Fruit fly (Drosophila melanogaster) whole organism, embryonic: ENCODE data around the gene Sec8.

Source experiments
- ATbp ChIP-seq: fragments of 200-800 bp; sonication (Bioruptor generic); optimal IDR thresholded peaks from 2 replicates; lab custom pipeline; 2017; ENCODE audit warnings: missing biosample characterization, mild to moderate bottlenecking, missing genetic modification characterization, missing genetic modification reagents
- Atf6 ChIP-seq: fragments of 200-800 bp; sonication (Bioruptor generic); IDR thresholded peaks from 2 replicates; pipeline ENCODE4 v1.3.6; 2022; ENCODE audit warnings: missing biosample characterization, missing genetic modification characterization
- CG10209 ChIP-seq: fragments of 200-800 bp; sonication (Bioruptor generic); optimal IDR thresholded peaks from 3 replicates; lab custom pipeline; 2017; ENCODE audit warnings: missing biosample characterization, mild to moderate bottlenecking, missing genetic modification characterization, missing genetic modification reagents
- CG10979 ChIP-seq: fragments of 200-800 bp; sonication (Bioruptor generic); optimal IDR thresholded peaks from 2 replicates; lab custom pipeline; 2018; ENCODE audit warnings: missing biosample characterization, mild to moderate bottlenecking, missing genetic modification characterization, moderate library complexity
- CG11085 ChIP-seq: fragments of 200-800 bp; sonication (Bioruptor generic); IDR thresholded peaks from 2 replicates; pipeline ENCODE4 v1.3.6; 2022; ENCODE audit warnings: missing biosample characterization, missing genetic modification characterization
- CG13123 ChIP-seq: fragments of 200-800 bp; sonication (Bioruptor generic); optimal IDR thresholded peaks from 2 replicates; lab custom pipeline; 2016; ENCODE audit warnings: missing biosample characterization, missing genetic modification characterization
- CG13894 ChIP-seq: fragments of 200-800 bp; sonication (Bioruptor generic); optimal IDR thresholded peaks from 3 replicates; lab custom pipeline; 2018; ENCODE audit warnings: missing biosample characterization, mild to moderate bottlenecking, missing genetic modification characterization, moderate library complexity
- CG17328 ChIP-seq: fragments of 200-800 bp; sonication (Bioruptor generic); IDR thresholded peaks from 2 replicates; pipeline ENCODE4 v1.3.6; 2022; ENCODE audit warnings: missing biosample characterization, missing genetic modification characterization
- CG18476 ChIP-seq: fragments of 200-800 bp; sonication (Bioruptor generic); optimal IDR thresholded peaks from 2 replicates; lab custom pipeline; 2016; ENCODE audit warnings: missing biosample characterization, mild to moderate bottlenecking, missing genetic modification characterization
- CG2116 ChIP-seq: fragments of 200-800 bp; sonication (Bioruptor generic); optimal IDR thresholded peaks from 3 replicates; lab custom pipeline; 2018; ENCODE audit warnings: missing biosample characterization, mild to moderate bottlenecking, missing genetic modification characterization
- CG2129 ChIP-seq: fragments of 200-800 bp; sonication (Bioruptor generic); IDR thresholded peaks from 2 replicates; pipeline ENCODE4 v1.3.6; 2022; ENCODE audit warnings: missing biosample characterization, missing genetic modification characterization; ENCODE audit not compliant: partially characterized antibody
- CG30020 ChIP-seq: fragments of 200-800 bp; optimal IDR thresholded peaks from 2 replicates; lab custom pipeline; 2019; ENCODE audit warnings: missing biosample characterization, mild to moderate bottlenecking, missing genetic modification characterization, moderate library complexity
- CG3163 ChIP-seq: fragments of 200-800 bp; sonication (Bioruptor generic); optimal IDR thresholded peaks from 3 replicates; lab custom pipeline; 2016; ENCODE audit warnings: missing biosample characterization, missing genetic modification characterization
- CG32772 ChIP-seq: fragments of 200-800 bp; sonication (Bioruptor generic); IDR thresholded peaks from 2 replicates; pipeline ENCODE4 v1.3.6; 2022; ENCODE audit warnings: missing biosample characterization, missing genetic modification characterization
- CG3281 ChIP-seq: fragments of 200-800 bp; sonication (Bioruptor generic); optimal IDR thresholded peaks from 3 replicates; lab custom pipeline; 2017; ENCODE audit warnings: missing biosample characterization, mild to moderate bottlenecking, missing genetic modification characterization
- CG33557 ChIP-seq: fragments of 200-800 bp; sonication (Bioruptor generic); optimal IDR thresholded peaks from 2 replicates; lab custom pipeline; 2019; ENCODE audit warnings: missing biosample characterization, mild to moderate bottlenecking, missing genetic modification characterization, moderate library complexity
- CG5245 ChIP-seq: fragments of 200-800 bp; sonication (Bioruptor generic); optimal IDR thresholded peaks from 3 replicates; lab custom pipeline; 2016; ENCODE audit warnings: missing biosample characterization, missing genetic modification characterization
- CG5953 ChIP-seq: fragments of 200-800 bp; sonication (Bioruptor generic); IDR thresholded peaks from 2 replicates; pipeline ENCODE4 v1.3.6; 2022; ENCODE audit warnings: missing biosample characterization, missing genetic modification characterization
- CG7372 ChIP-seq: fragments of 200-800 bp; sonication (Bioruptor generic); IDR thresholded peaks from 2 replicates; pipeline ENCODE4 v1.3.6; 2022; ENCODE audit warnings: missing biosample characterization, missing genetic modification characterization
- Dref ChIP-seq: fragments of 200-800 bp; sonication (Bioruptor generic); IDR thresholded peaks from 2 replicates; pipeline ENCODE4 v1.3.6; 2022; ENCODE audit warnings: missing biosample characterization, missing genetic modification characterization
- E2f1 ChIP-seq: fragments of 200-800 bp; sonication (Bioruptor generic); IDR thresholded peaks from 2 replicates; pipeline ENCODE4 v1.3.6; 2022; ENCODE audit warnings: missing biosample characterization, missing genetic modification characterization
- Fer1 ChIP-seq: fragments of 200-800 bp; sonication (Bioruptor generic); optimal IDR thresholded peaks from 2 replicates; lab custom pipeline; 2017; ENCODE audit warnings: missing biosample characterization, mild to moderate bottlenecking, missing genetic modification characterization
- HHEX ChIP-seq: fragments of 200-800 bp; sonication (Bioruptor generic); optimal IDR thresholded peaks from 3 replicates; lab custom pipeline; 2017; ENCODE audit warnings: missing biosample characterization, mild to moderate bottlenecking, missing genetic modification characterization, missing genetic modification reagents
- HmgD ChIP-seq: fragments of 200-800 bp; sonication (Bioruptor generic); optimal IDR thresholded peaks from 3 replicates; lab custom pipeline; 2016; ENCODE audit warnings: missing biosample characterization, missing genetic modification characterization
- Mad ChIP-seq: fragments of 200-800 bp; sonication (Bioruptor generic); optimal IDR thresholded peaks from 2 replicates; lab custom pipeline; 2016; ENCODE audit warnings: missing biosample characterization, missing genetic modification characterization
- NK7.1 ChIP-seq: fragments of 200-800 bp; sonication (Bioruptor generic); optimal IDR thresholded peaks from 3 replicates; lab custom pipeline; 2016; ENCODE audit warnings: missing biosample characterization, missing genetic modification characterization
- Ravus ChIP-seq: fragments of 200-800 bp; sonication (Bioruptor generic); IDR thresholded peaks from 2 replicates; pipeline ENCODE4 v1.3.6; 2022; ENCODE audit warnings: missing biosample characterization, missing genetic modification characterization
- Rfx ChIP-seq: fragments of 200-800 bp; sonication (Bioruptor generic); IDR thresholded peaks from 2 replicates; pipeline ENCODE4 v1.3.6; 2022; ENCODE audit warnings: missing biosample characterization, missing genetic modification characterization
- Taf1 ChIP-seq: fragments of 200-800 bp; sonication (Bioruptor generic); IDR thresholded peaks from 2 replicates; pipeline ENCODE4 v1.3.6; 2022; ENCODE audit warnings: missing biosample characterization, missing genetic modification characterization
- ab ChIP-seq: fragments of 200-800 bp; sonication (Bioruptor generic); optimal IDR thresholded peaks from 2 replicates; lab custom pipeline; 2016; ENCODE audit warnings: missing biosample characterization, missing genetic modification characterization
- al ChIP-seq: fragments of 200-800 bp; sonication (Bioruptor generic); IDR thresholded peaks from 2 replicates; pipeline ENCODE4 v1.3.6; 2022; ENCODE audit warnings: missing biosample characterization, missing genetic modification characterization
- amos ChIP-seq: fragments of 200-800 bp; sonication (Bioruptor generic); IDR thresholded peaks from 2 replicates; pipeline ENCODE4 v1.3.6; 2022; ENCODE audit warnings: missing biosample characterization, missing genetic modification characterization; ENCODE audit not compliant: partially characterized antibody
- ase ChIP-seq: fragments of 200-800 bp; sonication (Bioruptor generic); IDR thresholded peaks from 3 replicates; pipeline ENCODE4 v1.3.6; 2022; ENCODE audit warnings: missing biosample characterization, missing genetic modification characterization
- ash1 ChIP-seq: fragments of 200-800 bp; sonication (Bioruptor generic); optimal IDR thresholded peaks from 2 replicates; lab custom pipeline; 2018; ENCODE audit warnings: missing biosample characterization, mild to moderate bottlenecking, missing genetic modification characterization
- br ChIP-seq: fragments of >200 bp; optimal IDR thresholded peaks from 2 replicates; lab custom pipeline; 2017
- crc ChIP-seq: fragments of 200-800 bp; sonication (Bioruptor generic); optimal IDR thresholded peaks from 2 replicates; lab custom pipeline; 2016; ENCODE audit warnings: missing biosample characterization, missing genetic modification characterization
- danr ChIP-seq: fragments of 200-800 bp; sonication (Bioruptor generic); IDR thresholded peaks from 2 replicates; pipeline ENCODE4 v1.3.6; 2022; ENCODE audit warnings: missing biosample characterization, missing genetic modification characterization
- eve ChIP-seq, 2 experiments: fragments of >200 bp; optimal IDR thresholded peaks; 2 replicates each; lab custom pipeline; 2017; ENCODE audit warnings: missing biosample characterization in 2 of 2, missing genetic modification characterization in 2 of 2
- ftz-f1 ChIP-seq: fragments of 200-800 bp; sonication (Bioruptor generic); optimal IDR thresholded peaks from 2 replicates; lab custom pipeline; 2016; ENCODE audit warnings: missing biosample characterization, missing genetic modification characterization
- gsb ChIP-seq: fragments of 200-800 bp; sonication (Bioruptor generic); IDR thresholded peaks from 2 replicates; pipeline ENCODE4 v1.3.6; 2022; ENCODE audit warnings: missing biosample characterization, missing genetic modification characterization
- ham ChIP-seq: fragments of 200-800 bp; sonication (Bioruptor generic); IDR thresholded peaks from 2 replicates; pipeline ENCODE4 v1.3.6; 2022; ENCODE audit warnings: missing biosample characterization, missing genetic modification characterization
- lab ChIP-seq: fragments of 200-800 bp; sonication (Bioruptor generic); optimal IDR thresholded peaks from 3 replicates; lab custom pipeline; 2017; ENCODE audit warnings: missing biosample characterization, missing genetic modification characterization, mild to moderate bottlenecking, moderate library complexity, missing genetic modification reagents
- nmo ChIP-seq: fragments of 200-800 bp; sonication (Bioruptor generic); optimal IDR thresholded peaks from 2 replicates; lab custom pipeline; 2018; ENCODE audit warnings: missing biosample characterization, mild to moderate bottlenecking, missing genetic modification characterization, moderate library complexity
- odd ChIP-seq: fragments of 200-800 bp; sonication (Bioruptor generic); optimal IDR thresholded peaks from 2 replicates; lab custom pipeline; 2017; ENCODE audit warnings: missing biosample characterization, mild to moderate bottlenecking, missing genetic modification characterization
- p53 ChIP-seq: fragments of 200-800 bp; sonication (Bioruptor generic); optimal IDR thresholded peaks from 2 replicates; lab custom pipeline; 2016; ENCODE audit warnings: missing biosample characterization, missing genetic modification characterization
- pita ChIP-seq: fragments of 200-800 bp; sonication (Bioruptor generic); optimal IDR thresholded peaks from 2 replicates; lab custom pipeline; 2017; ENCODE audit warnings: missing biosample characterization, mild to moderate bottlenecking, missing genetic modification characterization
- rib ChIP-seq: fragments of 200-800 bp; sonication (Bioruptor generic); IDR thresholded peaks from 2 replicates; pipeline ENCODE4 v1.3.6; 2022; ENCODE audit warnings: missing biosample characterization, missing genetic modification characterization
- sens ChIP-seq: fragments of 200-800 bp; sonication (Bioruptor generic); peaks from one replicate; lab custom pipeline; 2016; ENCODE audit warnings: missing biosample characterization, missing genetic modification characterization
- sr ChIP-seq: fragments of 200-800 bp; sonication (Bioruptor generic); IDR thresholded peaks from 3 replicates; pipeline ENCODE4 v1.3.6; 2022; ENCODE audit warnings: missing biosample characterization, missing genetic modification characterization
- ssp ChIP-seq: fragments of 200-800 bp; sonication (Bioruptor generic); IDR thresholded peaks from 2 replicates; pipeline ENCODE4 v1.3.6; 2022; ENCODE audit warnings: missing biosample characterization, missing genetic modification characterization
- tna ChIP-seq: fragments of 200-800 bp; sonication (Bioruptor generic); IDR thresholded peaks from 2 replicates; pipeline ENCODE4 v1.3.6; 2022; ENCODE audit warnings: missing biosample characterization, missing genetic modification characterization; ENCODE audit not compliant: partially characterized antibody

The Sec8 gene

DNA sequence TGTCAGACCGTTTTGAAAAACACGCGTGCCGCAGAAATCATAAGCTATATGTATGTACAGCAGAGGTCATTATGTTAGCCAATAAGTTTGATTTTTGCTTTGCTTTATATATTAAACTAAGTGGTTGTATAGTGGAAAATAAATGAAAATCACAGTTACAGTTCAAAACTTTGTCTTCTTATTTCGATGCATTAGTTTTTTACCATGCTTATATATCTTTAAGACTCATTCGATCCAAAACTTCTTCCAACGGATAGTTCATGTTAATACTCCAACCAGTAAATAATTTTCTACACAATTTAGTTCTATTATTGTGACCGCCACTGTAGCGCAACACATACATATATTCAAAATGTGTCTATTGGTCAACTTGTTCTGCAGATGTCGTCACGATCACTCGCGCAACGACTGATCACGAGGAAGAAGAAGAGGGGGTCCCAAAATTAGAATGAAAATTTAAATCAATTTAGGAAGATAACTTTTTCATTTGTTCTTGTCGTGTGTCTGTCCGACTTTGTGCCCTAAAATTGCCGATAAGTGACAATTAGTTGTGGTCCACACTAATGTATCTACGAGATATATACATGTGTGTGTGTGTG, 53.2 kb downstream of the Sec8 start (continued):
- TF ChIP-seq CG7372 (GFP tag; lab: Robert Waterston, UW) (0 out of 2 replicates have a peak, but pooled peaks have one; percentile 22), CG17328 (GFP tag; lab: Robert Waterston, UW) (peak; percentile 39; the same call in 1 of the 2 replicates), NK7.1 (no peak), CG11085 (no peak), Taf1 (GFP tag; lab: Robert Waterston, UW) (no peak), Rfx (GFP tag; lab: Robert Waterston, UW) (peak; percentile 50; the same call in 1 of the 2 replicates), nmo (GFP tag; lab: Kevin White, UChicago) (peak; percentile 84), CG5953 (GFP tag; lab: Robert Waterston, UW) (no peak), ftz-f1 (GFP tag; lab: Kevin White, UChicago) (no peak), CG30020 (tag; lab: Kevin White, UChicago) (peak; percentile 18), CG13123 (GFP tag; lab: Kevin White, UChicago) (no peak), Atf6 (peak; percentile 55; the same call in 1 of the 2 replicates), CG2116 (GFP tag; lab: Kevin White, UChicago) (peak; percentile 0), lab (peak; percentile 66), al (peak; percentile 54), Mad (GFP tag; lab: Kevin White, UChicago) (peak; percentile 4), CG32772 (GFP tag; lab: Robert Waterston, UW) (peak; percentile 12; the same call in 1 of the 2 replicates), rib (GFP tag; lab: Robert Waterston, UW) (no peak), tna (no peak), CG33557 (GFP tag; lab: Kevin White, UChicago) (peak; percentile 34), sr (GFP tag; lab: Robert Waterston, UW) (no peak), CG13894 (tag; lab: Kevin White, UChicago) (no peak), CG18476 (GFP tag; lab: Kevin White, UChicago) (peak; percentile 40), pita (GFP tag; lab: Kevin White, UChicago) (no peak), br (no peak), CG5245 (GFP tag; lab: Kevin White, UChicago) (no peak), ATbp (peak; percentile 56), ham (GFP tag; lab: Robert Waterston, UW) (no peak), crc (GFP tag; lab: Kevin White, UChicago) (no peak), sens (GFP tag; lab: Kevin White, UChicago) (peak; percentile 89), Ravus (GFP tag; lab: Robert Waterston, UW) (peak; percentile 1; the same call in 1 of the 2 replicates), danr (GFP tag; lab: Robert Waterston, UW) (peak; percentile 36; the same call in 1 of the 2 replicates), ash1 (GFP tag; lab: Kevin White, UChicago) (no peak), amos (GFP tag; lab: Robert Waterston, UW) (no peak), Dref (no peak), ssp (peak; percentile 15; the same call in 1 of the 2 replicates), CG10209 (GFP tag; lab: Kevin White, UChicago) (peak; percentile 64), Fer1 (no peak), eve (GFP tag; optimal IDR thresholded peaks at IDR 0.05; lab: Kevin White, UChicago) (no peak), E2f1 (peak; percentile 29; the same call in 1 of the 2 replicates), odd (GFP tag; lab: Kevin White, UChicago) (no peak), CG10979 (tag; lab: Kevin White, UChicago) (peak; percentile 80), CG2129 (no peak), ab (no peak), ase (GFP tag; lab: Robert Waterston, UW) (0 out of 3 replicates have a peak, but pooled peaks have one; percentile 40), CG3163 (GFP tag; lab: Kevin White, UChicago) (no peak), CG3281 (GFP tag; lab: Kevin White, UChicago) (peak; percentile 78), gsb (GFP tag; lab: Robert Waterston, UW) (no peak), p53 (no peak), HmgD (GFP tag; lab: Kevin White, UChicago) (no peak), HHEX (peak; percentile 58)
